Fruit fly (Drosophila melanogaster) whole organism, embryonic: Measurements from ENCODE around the gene CG6465.

Source experiments
- Abd-B ChIP-seq: fragments of 200-800 bp; sonication (Bioruptor generic); optimal IDR thresholded peaks from 2 replicates; lab custom pipeline; 2018; ENCODE audit warnings: missing biosample characterization, mild to moderate bottlenecking, missing genetic modification characterization, moderate library complexity
- B-H2 ChIP-seq: fragments of 200-800 bp; sonication (Bioruptor generic); optimal IDR thresholded peaks from 2 replicates; lab custom pipeline; 2018; ENCODE audit warnings: missing biosample characterization, mild to moderate bottlenecking, missing genetic modification characterization
- CG10147 ChIP-seq: fragments of 200-800 bp; sonication (Bioruptor generic); optimal IDR thresholded peaks from 2 replicates; lab custom pipeline; 2019; ENCODE audit warnings: missing biosample characterization, mild to moderate bottlenecking, missing genetic modification characterization, moderate library complexity
- CG11085 ChIP-seq: fragments of 200-800 bp; sonication (Bioruptor generic); IDR thresholded peaks from 2 replicates; pipeline ENCODE4 v1.3.6; 2022; ENCODE audit warnings: missing biosample characterization, missing genetic modification characterization
- CG12391 ChIP-seq: fragments of 200-800 bp; sonication (Bioruptor generic); optimal IDR thresholded peaks from 3 replicates; lab custom pipeline; 2018; ENCODE audit warnings: missing biosample characterization, mild to moderate bottlenecking, missing genetic modification characterization, moderate library complexity
- CG15696 ChIP-seq: fragments of 200-800 bp; sonication (Bioruptor generic); optimal IDR thresholded peaks from 2 replicates; lab custom pipeline; 2019; ENCODE audit warnings: missing biosample characterization, mild to moderate bottlenecking, missing genetic modification characterization, moderate library complexity
- CG18619 ChIP-seq: fragments of 200-800 bp; sonication (Bioruptor generic); optimal IDR thresholded peaks from 3 replicates; lab custom pipeline; 2017; ENCODE audit warnings: missing biosample characterization, mild to moderate bottlenecking, missing genetic modification characterization
- CG2129 ChIP-seq: fragments of 200-800 bp; sonication (Bioruptor generic); IDR thresholded peaks from 2 replicates; pipeline ENCODE4 v1.3.6; 2022; ENCODE audit warnings: missing biosample characterization, missing genetic modification characterization; ENCODE audit not compliant: partially characterized antibody
- CG2889 ChIP-seq: fragments of 200-800 bp; sonication (Bioruptor generic); IDR thresholded peaks from 3 replicates; pipeline ENCODE4 v1.3.6; 2022; ENCODE audit warnings: missing biosample characterization, missing genetic modification characterization
- CG30403 ChIP-seq: fragments of 200-800 bp; sonication (Bioruptor generic); optimal IDR thresholded peaks from 3 replicates; lab custom pipeline; 2016; ENCODE audit warnings: missing biosample characterization, missing genetic modification characterization
- CG31365 ChIP-seq: fragments of 200-800 bp; sonication (Bioruptor generic); optimal IDR thresholded peaks from 2 replicates; lab custom pipeline; 2018; ENCODE audit warnings: missing biosample characterization, mild to moderate bottlenecking, missing genetic modification characterization
- CG32767 ChIP-seq: fragments of 200-800 bp; sonication (Bioruptor generic); IDR thresholded peaks from 2 replicates; pipeline ENCODE4 v1.3.6; 2022; ENCODE audit warnings: missing biosample characterization, missing genetic modification characterization
- CG3995 ChIP-seq: fragments of 200-800 bp; sonication (Bioruptor generic); optimal IDR thresholded peaks from 3 replicates; lab custom pipeline; 2016; ENCODE audit warnings: missing biosample characterization, missing genetic modification characterization
- CG4282 ChIP-seq: fragments of 200-800 bp; sonication (Bioruptor generic); optimal IDR thresholded peaks from 2 replicates; lab custom pipeline; 2016; ENCODE audit warnings: missing biosample characterization, missing genetic modification characterization
- CG4707 ChIP-seq: fragments of 200-800 bp; sonication (Bioruptor generic); optimal IDR thresholded peaks from 2 replicates; lab custom pipeline; 2018; ENCODE audit warnings: missing biosample characterization, mild to moderate bottlenecking, missing genetic modification characterization, moderate library complexity
- CG5953 ChIP-seq: fragments of 200-800 bp; sonication (Bioruptor generic); IDR thresholded peaks from 2 replicates; pipeline ENCODE4 v1.3.6; 2022; ENCODE audit warnings: missing biosample characterization, missing genetic modification characterization
- CG6175 ChIP-seq: fragments of 200-800 bp; sonication (Bioruptor generic); IDR thresholded peaks from 3 replicates; pipeline ENCODE4 v1.3.6; 2022; ENCODE audit warnings: missing biosample characterization, missing genetic modification characterization
- CG6854 ChIP-seq: fragments of 200-800 bp; sonication (Bioruptor generic); optimal IDR thresholded peaks from 3 replicates; lab custom pipeline; 2017; ENCODE audit warnings: missing biosample characterization, mild to moderate bottlenecking, missing genetic modification characterization
- CG7745 ChIP-seq: fragments of 200-800 bp; sonication (Bioruptor generic); optimal IDR thresholded peaks from 2 replicates; lab custom pipeline; 2018; ENCODE audit warnings: missing biosample characterization, mild to moderate bottlenecking, missing genetic modification characterization, moderate library complexity
- CG7963 ChIP-seq: fragments of 200-800 bp; sonication (Bioruptor generic); IDR thresholded peaks from 3 replicates; pipeline ENCODE4 v1.3.6; 2022; ENCODE audit warnings: missing biosample characterization, missing genetic modification characterization; ENCODE audit not compliant: partially characterized antibody
- CG8944 ChIP-seq: fragments of 200-800 bp; sonication (Bioruptor generic); optimal IDR thresholded peaks from 3 replicates; lab custom pipeline; 2016; ENCODE audit warnings: missing biosample characterization, missing genetic modification characterization
- D ChIP-seq, 2 experiments: fragments of 200-800 bp in 1 of 2; fragments of >200 bp in 1 of 2; sonication (Bioruptor generic) in 1 of 2; optimal IDR thresholded peaks; 2 replicates in 1 of 2; 3 replicates in 1 of 2; lab custom pipeline; 2017; ENCODE audit warnings: mild to moderate bottlenecking in 1 of 2, missing biosample characterization in 1 of 2, missing genetic modification characterization in 1 of 2, missing genetic modification reagents in 1 of 2
- D19B ChIP-seq: fragments of 200-800 bp; sonication (Bioruptor generic); optimal IDR thresholded peaks from 2 replicates; lab custom pipeline; 2017; ENCODE audit warnings: missing biosample characterization, mild to moderate bottlenecking, missing genetic modification characterization
- Dad ChIP-seq: fragments of 200-800 bp; sonication (Bioruptor generic); optimal IDR thresholded peaks from 3 replicates; lab custom pipeline; 2016; ENCODE audit warnings: missing biosample characterization, missing genetic modification characterization
- Dbx ChIP-seq: fragments of 200-800 bp; sonication (Bioruptor generic); IDR thresholded peaks from 3 replicates; pipeline ENCODE4 v1.3.6; 2022; ENCODE audit warnings: missing biosample characterization, missing genetic modification characterization
- Dip2 ChIP-seq: fragments of 200-800 bp; sonication (Bioruptor generic); IDR thresholded peaks from 2 replicates; pipeline ENCODE4 v1.3.6; 2022; ENCODE audit warnings: missing biosample characterization, missing genetic modification characterization
- Dp ChIP-seq: fragments of 200-800 bp; sonication (Bioruptor generic); optimal IDR thresholded peaks from 2 replicates; lab custom pipeline; 2018; ENCODE audit warnings: missing biosample characterization, mild to moderate bottlenecking, missing genetic modification characterization, moderate library complexity
- Hr39 ChIP-seq: fragments of >200 bp; optimal IDR thresholded peaks from 2 replicates; lab custom pipeline; 2017
- Mad ChIP-seq: fragments of 200-800 bp; sonication (Bioruptor generic); optimal IDR thresholded peaks from 2 replicates; lab custom pipeline; 2016; ENCODE audit warnings: missing biosample characterization, missing genetic modification characterization
- Mes4 ChIP-seq: fragments of 200-800 bp; sonication (Bioruptor generic); optimal IDR thresholded peaks from 2 replicates; lab custom pipeline; 2016; ENCODE audit warnings: missing biosample characterization, missing genetic modification characterization
- Mrtf ChIP-seq: fragments of 200-800 bp; sonication (Bioruptor generic); IDR thresholded peaks from 3 replicates; pipeline ENCODE4 v1.3.6; 2022; ENCODE audit warnings: missing biosample characterization, missing genetic modification characterization
- Neu2 ChIP-seq: fragments of 200-800 bp; sonication (Bioruptor generic); optimal IDR thresholded peaks from 3 replicates; lab custom pipeline; 2016; ENCODE audit warnings: missing biosample characterization, missing genetic modification characterization, borderline replicate concordance
- Pdp1 ChIP-seq, 2 experiments: fragments of 200-800 bp; sonication (Bioruptor generic); optimal IDR thresholded peaks; 3 replicates each; lab custom pipeline; 2016; ENCODE audit warnings: missing biosample characterization in 2 of 2, missing genetic modification characterization in 2 of 2, mild to moderate bottlenecking in 1 of 2, moderate library complexity in 1 of 2
- Poxn ChIP-seq: fragments of 200-800 bp; sonication (Bioruptor generic); IDR thresholded peaks from 2 replicates; pipeline ENCODE4 v1.3.6; 2022; ENCODE audit warnings: missing biosample characterization, missing genetic modification characterization
- ase ChIP-seq: fragments of 200-800 bp; sonication (Bioruptor generic); IDR thresholded peaks from 3 replicates; pipeline ENCODE4 v1.3.6; 2022; ENCODE audit warnings: missing biosample characterization, missing genetic modification characterization
- bab2 ChIP-seq: fragments of 200-800 bp; sonication (Bioruptor generic); optimal IDR thresholded peaks from 2 replicates; lab custom pipeline; 2016; ENCODE audit warnings: missing biosample characterization, missing genetic modification characterization
- cato ChIP-seq: fragments of 200-800 bp; sonication (Bioruptor generic); optimal IDR thresholded peaks from 2 replicates; lab custom pipeline; 2016; ENCODE audit warnings: missing biosample characterization, missing genetic modification characterization, borderline replicate concordance
- dati ChIP-seq: fragments of 200-800 bp; sonication (Bioruptor generic); IDR thresholded peaks from 2 replicates; pipeline ENCODE4 v1.3.6; 2022; ENCODE audit warnings: missing biosample characterization, missing genetic modification characterization
- en ChIP-seq: fragments of 200-800 bp; sonication (Bioruptor generic); optimal IDR thresholded peaks from 2 replicates; lab custom pipeline; 2016; ENCODE audit warnings: missing biosample characterization, missing genetic modification characterization
- ftz-f1 ChIP-seq: fragments of 200-800 bp; sonication (Bioruptor generic); optimal IDR thresholded peaks from 2 replicates; lab custom pipeline; 2016; ENCODE audit warnings: missing biosample characterization, missing genetic modification characterization
- gsb ChIP-seq: fragments of 200-800 bp; sonication (Bioruptor generic); IDR thresholded peaks from 2 replicates; pipeline ENCODE4 v1.3.6; 2022; ENCODE audit warnings: missing biosample characterization, missing genetic modification characterization
- her ChIP-seq: fragments of 200-800 bp; sonication (Bioruptor generic); optimal IDR thresholded peaks from 2 replicates; lab custom pipeline; 2016; ENCODE audit warnings: missing biosample characterization, missing genetic modification characterization
- kah ChIP-seq: fragments of 200-800 bp; sonication (Bioruptor generic); optimal IDR thresholded peaks from 2 replicates; lab custom pipeline; 2018; ENCODE audit warnings: missing biosample characterization, mild to moderate bottlenecking, missing genetic modification characterization
- ken ChIP-seq: fragments of 200-800 bp; sonication (Bioruptor generic); IDR thresholded peaks from 3 replicates; pipeline ENCODE4 v1.3.6; 2022; ENCODE audit warnings: missing biosample characterization, missing genetic modification characterization
- knrl ChIP-seq: fragments of 200-800 bp; sonication (Bioruptor generic); IDR thresholded peaks from 3 replicates; pipeline ENCODE4 v1.3.6; 2022; ENCODE audit warnings: missing biosample characterization, missing genetic modification characterization; ENCODE audit not compliant: partially characterized antibody
- otp ChIP-seq: fragments of 200-800 bp; sonication (Bioruptor generic); IDR thresholded peaks from 3 replicates; pipeline ENCODE4, ENCODE4 v1.3.6; 2022; ENCODE audit warnings: missing biosample characterization, missing genetic modification characterization
- schlank ChIP-seq: fragments of 200-800 bp; sonication (Bioruptor generic); optimal IDR thresholded peaks from 2 replicates; lab custom pipeline; 2018; ENCODE audit warnings: missing biosample characterization, mild to moderate bottlenecking, missing genetic modification characterization
- sug ChIP-seq: fragments of 200-800 bp; optimal IDR thresholded peaks from 2 replicates; lab custom pipeline; 2019; ENCODE audit warnings: missing biosample characterization, mild to moderate bottlenecking, missing genetic modification characterization, moderate library complexity
- tio ChIP-seq: fragments of 200-800 bp; sonication (Bioruptor generic); optimal IDR thresholded peaks from 2 replicates; lab custom pipeline; 2017; ENCODE audit warnings: missing biosample characterization, missing genetic modification characterization, inconsistent platforms
- tna ChIP-seq: fragments of 200-800 bp; sonication (Bioruptor generic); IDR thresholded peaks from 2 replicates; pipeline ENCODE4 v1.3.6; 2022; ENCODE audit warnings: missing biosample characterization, missing genetic modification characterization; ENCODE audit not compliant: partially characterized antibody
- usp ChIP-seq: fragments of >200 bp; optimal IDR thresholded peaks from 2 replicates; lab custom pipeline; 2017; ENCODE audit warnings: missing biosample characterization, missing genetic modification characterization
- z ChIP-seq: fragments of 200-800 bp; sonication (Bioruptor generic); IDR thresholded peaks from 3 replicates; pipeline ENCODE4 v1.3.6; 2022; ENCODE audit warnings: missing biosample characterization, missing genetic modification characterization

The CG6465 gene

DNA sequence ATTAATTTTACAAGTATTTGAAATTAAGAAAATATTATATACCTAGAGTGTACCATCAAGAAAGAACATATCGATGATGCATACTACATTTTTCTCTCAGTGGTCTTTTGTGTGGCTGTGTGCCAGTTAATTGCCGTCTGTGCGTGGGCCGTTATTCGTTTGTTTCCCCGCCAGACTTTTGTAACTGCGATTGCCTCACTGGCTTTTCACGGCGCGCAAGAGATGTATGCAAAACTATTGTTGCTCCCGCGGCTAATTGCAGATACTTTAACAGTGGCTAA is 4.6 kb upstream of the CG6465 start (continued):
- no peak for TF ChIP-seq D (optimal IDR thresholded peaks at IDR 0.05; lab: Kevin White, UChicago)
- no peak for TF ChIP-seq D (GFP tag; optimal IDR thresholded peaks at IDR 0.05; lab: Kevin White, UChicago)
- TF ChIP-seq CG31365 (tag; lab: Kevin White, UChicago) = peak; percentile 13
- TF ChIP-seq Hr39 = no peak
- no peak for TF ChIP-seq CG8944 (GFP tag; lab: Kevin White, UChicago)
- 0 out of 2 replicates have a peak, but pooled peaks have one; percentile 28 for TF ChIP-seq dati (GFP tag; lab: Robert Waterston, UW)
- peak; percentile 5 for TF ChIP-seq Mad (GFP tag; lab: Kevin White, UChicago)
- TF ChIP-seq CG7963 (GFP tag; lab: Robert Waterston, UW) = no peak
- peak; percentile 22 for TF ChIP-seq CG15696 (tag; lab: Kevin White, UChicago)
- no peak for TF ChIP-seq Dad (GFP tag; lab: Kevin White, UChicago)
- peak; percentile 7 for TF ChIP-seq CG12391
- TF ChIP-seq kah (GFP tag; lab: Kevin White, UChicago) = no peak
- no peak for TF ChIP-seq B-H2 (GFP tag; lab: Kevin White, UChicago)
- TF ChIP-seq CG11085 (GFP tag; lab: Robert Waterston, UW) = no peak
- no peak for TF ChIP-seq Dp (GFP tag; lab: Kevin White, UChicago)
- no peak for TF ChIP-seq CG3995 (GFP tag; lab: Kevin White, UChicago)
- TF ChIP-seq Mes4 (GFP tag; lab: Kevin White, UChicago) = no peak
- no peak for TF ChIP-seq CG18619 (GFP tag; lab: Kevin White, UChicago)
- no peak for TF ChIP-seq her (GFP tag; lab: Kevin White, UChicago)
- peak; percentile 47; the same call in 1 of the 2 replicates for TF ChIP-seq CG5953 (GFP tag; lab: Robert Waterston, UW)
- TF ChIP-seq ken (GFP tag; lab: Robert Waterston, UW) = peak; percentile 51; the same call in 1 of the 3 replicates
- TF ChIP-seq tna (GFP tag; lab: Robert Waterston, UW) = no peak
- TF ChIP-seq CG10147 (GFP tag; lab: Kevin White, UChicago) = no peak
- TF ChIP-seq CG6854 (GFP tag; lab: Kevin White, UChicago) = no peak
- 0 out of 3 replicates have a peak, but pooled peaks have one; percentile 17 for TF ChIP-seq Dbx (GFP tag; lab: Robert Waterston, UW)
- no peak for TF ChIP-seq sug
- TF ChIP-seq CG32767 = no peak
- no peak for TF ChIP-seq Abd-B (GFP tag; lab: Kevin White, UChicago)
- TF ChIP-seq tio (GFP tag; lab: Kevin White, UChicago) = no peak
- no peak for TF ChIP-seq ftz-f1 (GFP tag; lab: Kevin White, UChicago)
- no peak for TF ChIP-seq Dip2 (GFP tag; lab: Robert Waterston, UW)
- no peak for TF ChIP-seq Poxn
- peak; percentile 12 for TF ChIP-seq cato (GFP tag; lab: Kevin White, UChicago)
- peak; percentile 59; the same call in 1 of the 3 replicates for TF ChIP-seq otp (GFP tag; lab: Robert Waterston, UW)
- TF ChIP-seq CG30403 (GFP tag; lab: Kevin White, UChicago) = no peak
- TF ChIP-seq bab2 (GFP tag; lab: Kevin White, UChicago) = no peak
- TF ChIP-seq schlank (tag; lab: Kevin White, UChicago) = no peak
- no peak for TF ChIP-seq Neu2 (GFP tag; lab: Kevin White, UChicago)
- TF ChIP-seq z = peak; percentile 67; the same call in 2 of the 3 replicates
- no peak for TF ChIP-seq en (GFP tag; lab: Kevin White, UChicago)
- no peak for TF ChIP-seq usp (GFP tag; lab: Kevin White, UChicago)
- TF ChIP-seq CG4282 = no peak
- no peak for TF ChIP-seq knrl (GFP tag; lab: Robert Waterston, UW)
- TF ChIP-seq ase (GFP tag; lab: Robert Waterston, UW) = peak; percentile 76
- TF ChIP-seq CG4707 (GFP tag; lab: Kevin White, UChicago) = no peak
- no peak for TF ChIP-seq D19B
- peak; percentile 38; the same call in 1 of the 3 replicates for TF ChIP-seq CG2889 (GFP tag; lab: Robert Waterston, UW)
- no peak for TF ChIP-seq CG7745 (tag; lab: Kevin White, UChicago)
- no peak for TF ChIP-seq gsb (GFP tag; lab: Robert Waterston, UW)
- peak; percentile 75 for TF ChIP-seq Mrtf (GFP tag; lab: Robert Waterston, UW)
- TF ChIP-seq CG2129 (GFP tag; lab: Robert Waterston, UW) = no peak
- TF ChIP-seq Pdp1 (GFP tag; optimal IDR thresholded peaks at IDR 0.05; lab: Kevin White, UChicago) = no peak
- TF ChIP-seq CG6175 (GFP tag; lab: Robert Waterston, UW) = no peak
